Worm (Caenorhabditis elegans) whole organism, L2 larva: ENCODE results near the gene F43C11.11.

Source experiments
- C34F6.9 ChIP-seq: fragments of 150-350 bp; optimal IDR thresholded peaks from 2 replicates; lab custom pipeline; 2014; ENCODE audit warnings: missing biosample characterization, missing genetic modification characterization
- F13H6.1 ChIP-seq: sonication (generic microtip); optimal IDR thresholded peaks from 2 replicates; lab custom pipeline; 2016; ENCODE audit warnings: missing genetic modification characterization, missing compliant biosample characterization
- R02D3.7 ChIP-seq: fragments of 150-350 bp; optimal IDR thresholded peaks from 2 replicates; lab custom pipeline; 2014; ENCODE audit warnings: missing biosample characterization, missing genetic modification characterization
- Y55F3AM.14 ChIP-seq: fragments of 200-800 bp; sonication (Bioruptor generic); optimal IDR thresholded peaks from 2 replicates; lab custom pipeline; 2018; ENCODE audit warnings: mild to moderate bottlenecking, missing genetic modification characterization, missing compliant biosample characterization
- alr-1 ChIP-seq: fragments of 150-350 bp; optimal IDR thresholded peaks from 2 replicates; lab custom pipeline; 2014; ENCODE audit warnings: missing biosample characterization, missing genetic modification characterization
- aly-2 ChIP-seq: fragments of 150-350 bp; optimal IDR thresholded peaks from 2 replicates; lab custom pipeline; 2014; ENCODE audit warnings: missing biosample characterization, missing genetic modification characterization
- ama-1 ChIP-seq: fragments of 150-350 bp; optimal IDR thresholded peaks from 2 replicates; lab custom pipeline; 2018; ENCODE audit warnings: inconsistent platforms
- blmp-1 ChIP-seq: sonication (generic microtip); optimal IDR thresholded peaks from 2 replicates; lab custom pipeline; 2017; ENCODE audit warnings: missing genetic modification characterization, mild to moderate bottlenecking, missing compliant biosample characterization, antibody characterized with exemption, moderate library complexity; ENCODE audit not compliant: insufficient read depth
- ceh-16 ChIP-seq: fragments of 150-350 bp; optimal IDR thresholded peaks from 2 replicates; lab custom pipeline; 2014; ENCODE audit warnings: missing biosample characterization, missing genetic modification characterization
- dmd-4 ChIP-seq: sonication (generic microtip); optimal IDR thresholded peaks from 2 replicates; lab custom pipeline; 2017; ENCODE audit warnings: missing biosample characterization, missing genetic modification characterization
- elt-1 ChIP-seq: fragments of 150-350 bp; optimal IDR thresholded peaks from 2 replicates; lab custom pipeline; 2014; ENCODE audit warnings: missing biosample characterization, missing genetic modification characterization
- elt-3 ChIP-seq: sonication (generic microtip); optimal IDR thresholded peaks from 2 replicates; lab custom pipeline; 2017; ENCODE audit warnings: missing biosample characterization, missing genetic modification characterization
- fos-1 ChIP-seq: fragments of 150-350 bp; optimal IDR thresholded peaks from 2 replicates; lab custom pipeline; 2014; ENCODE audit warnings: missing biosample characterization, missing genetic modification characterization
- gmeb-1 ChIP-seq: fragments of 150-350 bp; optimal IDR thresholded peaks from 2 replicates; lab custom pipeline; 2014; ENCODE audit warnings: missing biosample characterization, missing genetic modification characterization
- lin-11 ChIP-seq: fragments of 150-350 bp; sonication (generic microtip); optimal IDR thresholded peaks from 2 replicates; lab custom pipeline; 2014; ENCODE audit warnings: missing biosample characterization, missing genetic modification characterization, inconsistent platforms, mixed read lengths
- lin-13 ChIP-seq: fragments of 150-350 bp; optimal IDR thresholded peaks from 2 replicates; lab custom pipeline; 2014; ENCODE audit warnings: missing biosample characterization, missing genetic modification reagents, missing genetic modification characterization
- lin-39 ChIP-seq: fragments of 150-350 bp; optimal IDR thresholded peaks from 2 replicates; lab custom pipeline; 2014; ENCODE audit warnings: missing biosample characterization, missing genetic modification reagents, missing genetic modification characterization
- mab-5 ChIP-seq: fragments of 150-350 bp; optimal IDR thresholded peaks from 2 replicates; lab custom pipeline; 2014; ENCODE audit warnings: missing biosample characterization, missing genetic modification characterization
- mbf-1 ChIP-seq: sonication (generic microtip); optimal IDR thresholded peaks from 2 replicates; lab custom pipeline; 2017; ENCODE audit warnings: missing biosample characterization, missing genetic modification characterization
- nhr-21 ChIP-seq: fragments of 150-350 bp; optimal IDR thresholded peaks from 2 replicates; lab custom pipeline; 2014; ENCODE audit warnings: missing biosample characterization, missing genetic modification characterization
- nhr-237 ChIP-seq: fragments of 150-350 bp; optimal IDR thresholded peaks from 2 replicates; lab custom pipeline; 2014; ENCODE audit warnings: missing biosample characterization, missing genetic modification characterization
- nhr-25 ChIP-seq: fragments of 150-350 bp; sonication (generic microtip); optimal IDR thresholded peaks from 3 replicates; lab custom pipeline; 2014; ENCODE audit warnings: missing biosample characterization, missing genetic modification characterization
- nhr-77 ChIP-seq: fragments of 150-350 bp; optimal IDR thresholded peaks from 2 replicates; lab custom pipeline; 2014; ENCODE audit warnings: missing biosample characterization, missing genetic modification characterization
- peb-1 ChIP-seq: fragments of 150-350 bp; optimal IDR thresholded peaks from 2 replicates; lab custom pipeline; 2014; ENCODE audit warnings: missing biosample characterization, missing genetic modification characterization
- sem-4 ChIP-seq: fragments of 150-350 bp; optimal IDR thresholded peaks from 2 replicates; lab custom pipeline; 2014; ENCODE audit warnings: missing biosample characterization, missing genetic modification reagents, missing genetic modification characterization
- skn-1 ChIP-seq: sonication (generic microtip); optimal IDR thresholded peaks from 2 replicates; lab custom pipeline; 2017; ENCODE audit warnings: missing biosample characterization, missing genetic modification characterization
- sma-3 ChIP-seq: sonication (generic microtip); optimal IDR thresholded peaks from 2 replicates; lab custom pipeline; 2016; ENCODE audit warnings: missing genetic modification reagents, missing genetic modification characterization, missing compliant biosample characterization
- snpc-4 ChIP-seq: fragments of 150-350 bp; optimal IDR thresholded peaks from 2 replicates; lab custom pipeline; 2014; ENCODE audit warnings: missing biosample characterization, missing genetic modification characterization
- unc-39 ChIP-seq: fragments of 150-350 bp; optimal IDR thresholded peaks from 2 replicates; lab custom pipeline; 2014; ENCODE audit warnings: missing biosample characterization, missing genetic modification characterization
- unc-55 ChIP-seq: fragments of 150-350 bp; sonication (generic microtip); optimal IDR thresholded peaks from 3 replicates; lab custom pipeline; 2014; ENCODE audit warnings: missing biosample characterization, missing genetic modification reagents, missing genetic modification characterization
- unc-62 ChIP-seq: fragments of 150-350 bp; optimal IDR thresholded peaks from 2 replicates; lab custom pipeline; 2014; ENCODE audit warnings: missing biosample characterization, missing genetic modification reagents, missing genetic modification characterization
- zag-1 ChIP-seq: fragments of 150-350 bp; optimal IDR thresholded peaks from 2 replicates; lab custom pipeline; 2014; ENCODE audit warnings: missing biosample characterization, missing genetic modification characterization
- ztf-1 ChIP-seq: fragments of 200-800 bp; sonication (Bioruptor generic); conservative IDR thresholded peaks from 2 replicates; pipeline ENCODE4 v1.3.6; 2022; ENCODE audit warnings: missing genetic modification characterization, missing compliant biosample characterization
- ztf-11 ChIP-seq: sonication (generic microtip); optimal IDR thresholded peaks from 2 replicates; lab custom pipeline; 2017; ENCODE audit warnings: missing biosample characterization, missing genetic modification characterization

F43C11.11 gene

ce11 chrII:2385495-2385894 lies 21.9 kb upstream of the F43C11.11 start, which contains the start of gene F16G10.9:
TSS of gene F16G10.9 (minus strand) at chrII:2385595.
- TF ChIP-seq alr-1 (tag; lab: Kevin White, UChicago) (no peak), elt-1 (tag; lab: Kevin White, UChicago) (no peak), C34F6.9 (tag; lab: Kevin White, UChicago) (no peak), ama-1 (lab: Kevin White, UChicago) (no peak), sem-4 (no peak), unc-39 (tag; lab: Kevin White, UChicago) (no peak), nhr-237 (tag; lab: Kevin White, UChicago) (no peak), lin-39 (no peak), nhr-21 (tag; lab: Kevin White, UChicago) (no peak), mbf-1 (tag; lab: Kevin White, UChicago) (no peak), R02D3.7 (tag; lab: Kevin White, UChicago) (no peak)

ce11 chrII:2383334-2383733 lies 19.8 kb upstream of the F43C11.11 start, which contains the start of gene F16G10.8:
TSS of gene F16G10.8 (minus strand) at chrII:2383434.
- no peak for TF ChIP-seq C34F6.9 (tag; lab: Kevin White, UChicago)
- no peak for TF ChIP-seq R02D3.7 (tag; lab: Kevin White, UChicago)
- no peak for TF ChIP-seq gmeb-1 (tag; lab: Kevin White, UChicago)
- no peak for TF ChIP-seq unc-55 (GFP tag; lab: Kevin White, UChicago)
- TF ChIP-seq mab-5, result no peak
- TF ChIP-seq ztf-11 (tag; lab: Kevin White, UChicago), result no peak
- no peak for TF ChIP-seq ztf-1
- no peak for TF ChIP-seq sma-3 (GFP tag; lab: Kevin White, UChicago)
- TF ChIP-seq snpc-4, result no peak
- TF ChIP-seq lin-11, result no peak
- no peak for TF ChIP-seq aly-2 (tag; lab: Kevin White, UChicago)
- TF ChIP-seq, all 48 proteins: peak for 0

ce11 chrII:2380174-2380573 lies 16.6 kb upstream of the F43C11.11 start, which contains the start of gene F16G10.7:
TSS of gene F16G10.7 (minus strand) at chrII:2380274.
- TF ChIP-seq lin-13 (GFP tag; lab: Kevin White, UChicago) (no peak), nhr-25 (no peak), nhr-77 (tag; lab: Kevin White, UChicago) (no peak), C34F6.9 (tag; lab: Kevin White, UChicago) (no peak), mbf-1 (tag; lab: Kevin White, UChicago) (no peak), blmp-1 (tag; lab: Kevin White, UChicago) (no peak), unc-39 (tag; lab: Kevin White, UChicago) (no peak), ama-1 (lab: Kevin White, UChicago) (no peak), fos-1 (tag; lab: Kevin White, UChicago) (no peak), Y55F3AM.14 (no peak), dmd-4 (tag; lab: Kevin White, UChicago) (no peak), sma-3 (GFP tag; lab: Kevin White, UChicago) (no peak), unc-62 (no peak), aly-2 (tag; lab: Kevin White, UChicago) (no peak), elt-3 (tag; lab: Kevin White, UChicago) (no peak), alr-1 (tag; lab: Kevin White, UChicago) (no peak), peb-1 (tag; lab: Kevin White, UChicago) (no peak), lin-11 (no peak), mab-5 (no peak)

ce11 chrII:2379673-2380072 lies 16.1 kb upstream of the F43C11.11 start:
- TF ChIP-seq alr-1 (tag; lab: Kevin White, UChicago) (no peak), mbf-1 (tag; lab: Kevin White, UChicago) (no peak), lin-39 (no peak), mab-5 (no peak), nhr-77 (tag; lab: Kevin White, UChicago) (no peak), ztf-11 (tag; lab: Kevin White, UChicago) (no peak), aly-2 (tag; lab: Kevin White, UChicago) (no peak), skn-1 (tag; lab: Kevin White, UChicago) (no peak), fos-1 (tag; lab: Kevin White, UChicago) (no peak), elt-1 (tag; lab: Kevin White, UChicago) (no peak), nhr-25 (no peak), nhr-237 (tag; lab: Kevin White, UChicago) (no peak), dmd-4 (tag; lab: Kevin White, UChicago) (no peak), F13H6.1 (tag; lab: Kevin White, UChicago) (no peak), C34F6.9 (tag; lab: Kevin White, UChicago) (no peak), R02D3.7 (tag; lab: Kevin White, UChicago) (no peak), zag-1 (tag; lab: Kevin White, UChicago) (no peak), ceh-16 (tag; lab: Kevin White, UChicago) (no peak)
